Fruit fly (Drosophila melanogaster) whole organism, embryonic: ENCODE results near the gene Tbcd.

Source experiments
- B-H1 ChIP-seq: fragments of 200-800 bp; sonication (Bioruptor generic); IDR thresholded peaks from 3 replicates; pipeline ENCODE4 v1.3.6; 2022; ENCODE audit warnings: missing biosample characterization, missing genetic modification characterization
- Bdp1 ChIP-seq: fragments of 200-800 bp; sonication (Bioruptor generic); optimal IDR thresholded peaks from 3 replicates; lab custom pipeline; 2016; ENCODE audit warnings: missing biosample characterization, missing genetic modification characterization
- Blimp-1 ChIP-seq: fragments of 200-800 bp; sonication (Bioruptor generic); optimal IDR thresholded peaks from 3 replicates; lab custom pipeline; 2018; ENCODE audit warnings: missing biosample characterization, missing genetic modification characterization, mild to moderate bottlenecking, moderate library complexity, missing genetic modification reagents
- CG10462 ChIP-seq: fragments of 200-800 bp; sonication (Bioruptor generic); optimal IDR thresholded peaks from 2 replicates; lab custom pipeline; 2016; ENCODE audit warnings: missing biosample characterization, missing genetic modification characterization
- CG11398 ChIP-seq: fragments of 200-800 bp; sonication (Bioruptor generic); optimal IDR thresholded peaks from 2 replicates; lab custom pipeline; 2016; ENCODE audit warnings: missing biosample characterization, missing genetic modification characterization
- CG13424 ChIP-seq: fragments of 200-800 bp; sonication (Bioruptor generic); optimal IDR thresholded peaks from 2 replicates; lab custom pipeline; 2019; ENCODE audit warnings: missing biosample characterization, mild to moderate bottlenecking, missing genetic modification characterization, moderate library complexity
- CG16863 ChIP-seq: fragments of 200-800 bp; sonication (Bioruptor generic); optimal IDR thresholded peaks from 3 replicates; lab custom pipeline; 2016; ENCODE audit warnings: missing biosample characterization, missing genetic modification characterization
- CG17361 ChIP-seq: fragments of 200-800 bp; sonication (Bioruptor generic); IDR thresholded peaks from 3 replicates; pipeline ENCODE4 v1.3.6; 2022; ENCODE audit warnings: missing biosample characterization, missing genetic modification characterization
- CG17385 ChIP-seq: fragments of 200-800 bp; sonication (Bioruptor generic); optimal IDR thresholded peaks from 3 replicates; lab custom pipeline; 2018; ENCODE audit warnings: missing biosample characterization, mild to moderate bottlenecking, missing genetic modification characterization
- CG17912 ChIP-seq: fragments of 200-800 bp; sonication (Bioruptor generic); optimal IDR thresholded peaks from 2 replicates; lab custom pipeline; 2018; ENCODE audit warnings: missing biosample characterization, mild to moderate bottlenecking, missing genetic modification characterization
- CG18476 ChIP-seq: fragments of 200-800 bp; sonication (Bioruptor generic); optimal IDR thresholded peaks from 2 replicates; lab custom pipeline; 2016; ENCODE audit warnings: missing biosample characterization, mild to moderate bottlenecking, missing genetic modification characterization
- CG3163 ChIP-seq: fragments of 200-800 bp; sonication (Bioruptor generic); optimal IDR thresholded peaks from 3 replicates; lab custom pipeline; 2016; ENCODE audit warnings: missing biosample characterization, missing genetic modification characterization
- CG33557 ChIP-seq: fragments of 200-800 bp; sonication (Bioruptor generic); optimal IDR thresholded peaks from 2 replicates; lab custom pipeline; 2019; ENCODE audit warnings: missing biosample characterization, mild to moderate bottlenecking, missing genetic modification characterization, moderate library complexity
- CG34224 ChIP-seq: fragments of 200-800 bp; sonication (Bioruptor generic); IDR thresholded peaks from 3 replicates; pipeline ENCODE4 v1.3.6; 2022; ENCODE audit warnings: missing biosample characterization, missing genetic modification characterization; ENCODE audit not compliant: partially characterized antibody
- CG6765 ChIP-seq: fragments of 200-800 bp; sonication (Bioruptor generic); optimal IDR thresholded peaks from 3 replicates; lab custom pipeline; 2017; ENCODE audit warnings: missing biosample characterization, mild to moderate bottlenecking, missing genetic modification characterization
- CG7786 ChIP-seq: fragments of 200-800 bp; sonication (Bioruptor generic); optimal IDR thresholded peaks from 2 replicates; lab custom pipeline; 2016; ENCODE audit warnings: missing biosample characterization, missing genetic modification characterization
- CG7928 ChIP-seq: fragments of 200-800 bp; sonication (Bioruptor generic); optimal IDR thresholded peaks from 2 replicates; lab custom pipeline; 2017; ENCODE audit warnings: missing biosample characterization, mild to moderate bottlenecking, missing genetic modification characterization
- CG8388 ChIP-seq: fragments of 200-800 bp; sonication (Bioruptor generic); optimal IDR thresholded peaks from 2 replicates; lab custom pipeline; 2019; ENCODE audit warnings: missing biosample characterization, mild to moderate bottlenecking, missing genetic modification characterization, moderate library complexity
- CG9437 ChIP-seq: fragments of 200-800 bp; sonication (Bioruptor generic); optimal IDR thresholded peaks from 2 replicates; lab custom pipeline; 2018; ENCODE audit warnings: missing biosample characterization, mild to moderate bottlenecking, missing genetic modification characterization
- Dbx ChIP-seq: fragments of 200-800 bp; sonication (Bioruptor generic); IDR thresholded peaks from 3 replicates; pipeline ENCODE4 v1.3.6; 2022; ENCODE audit warnings: missing biosample characterization, missing genetic modification characterization
- Dfd ChIP-seq, 2 experiments: fragments of >200 bp; optimal IDR thresholded peaks; 2 replicates each; lab custom pipeline; 2017; ENCODE audit warnings: missing biosample characterization in 2 of 2, missing genetic modification characterization in 2 of 2
- Dp ChIP-seq: fragments of 200-800 bp; sonication (Bioruptor generic); optimal IDR thresholded peaks from 2 replicates; lab custom pipeline; 2018; ENCODE audit warnings: missing biosample characterization, mild to moderate bottlenecking, missing genetic modification characterization, moderate library complexity
- Fer3 ChIP-seq: fragments of 200-800 bp; sonication (Bioruptor generic); optimal IDR thresholded peaks from 2 replicates; lab custom pipeline; 2018; ENCODE audit warnings: missing biosample characterization, mild to moderate bottlenecking, missing genetic modification characterization, moderate library complexity
- Hey ChIP-seq: fragments of 200-800 bp; sonication (Bioruptor generic); optimal IDR thresholded peaks from 3 replicates; lab custom pipeline; 2018; ENCODE audit warnings: missing biosample characterization, mild to moderate bottlenecking, missing genetic modification characterization
- HmgZ ChIP-seq: fragments of 200-800 bp; sonication (Bioruptor generic); optimal IDR thresholded peaks from 2 replicates; lab custom pipeline; 2018; ENCODE audit warnings: missing biosample characterization, mild to moderate bottlenecking, missing genetic modification characterization
- Hmr ChIP-seq: fragments of 200-800 bp; sonication (Bioruptor generic); optimal IDR thresholded peaks from 3 replicates; lab custom pipeline; 2017; ENCODE audit warnings: mild to moderate bottlenecking, missing biosample characterization, missing genetic modification reagents, missing genetic modification characterization
- MTF-1 ChIP-seq: fragments of 200-800 bp; sonication (Bioruptor generic); optimal IDR thresholded peaks from 2 replicates; lab custom pipeline; 2018; ENCODE audit warnings: missing biosample characterization, mild to moderate bottlenecking, missing genetic modification characterization, borderline replicate concordance
- Neu2 ChIP-seq: fragments of 200-800 bp; sonication (Bioruptor generic); optimal IDR thresholded peaks from 3 replicates; lab custom pipeline; 2016; ENCODE audit warnings: missing biosample characterization, missing genetic modification characterization, borderline replicate concordance
- Nf-YB ChIP-seq: fragments of 200-800 bp; sonication (Bioruptor generic); optimal IDR thresholded peaks from 3 replicates; lab custom pipeline; 2019; ENCODE audit warnings: missing biosample characterization, mild to moderate bottlenecking, missing genetic modification characterization, moderate library complexity
- Rx ChIP-seq: fragments of 200-800 bp; sonication (Bioruptor generic); IDR thresholded peaks from 2 replicates; pipeline ENCODE4 v1.3.6; 2022; ENCODE audit warnings: missing biosample characterization, missing genetic modification characterization
- Stat92E ChIP-seq, 3 experiments: fragments of >200 bp in 2 of 3; fragments of 200-800 bp in 1 of 3; sonication (Bioruptor generic) in 1 of 3; optimal IDR thresholded peaks; 2 replicates each; lab custom pipeline; 2017 to 2019; ENCODE audit warnings: missing biosample characterization in 3 of 3, missing genetic modification characterization in 3 of 3, mild to moderate bottlenecking in 1 of 3, moderate library complexity in 1 of 3
- Tbp ChIP-seq: fragments of >200 bp; optimal IDR thresholded peaks from 2 replicates; lab custom pipeline; 2018; ENCODE audit warnings: missing biosample characterization, missing genetic modification characterization
- amos ChIP-seq: fragments of 200-800 bp; sonication (Bioruptor generic); IDR thresholded peaks from 2 replicates; pipeline ENCODE4 v1.3.6; 2022; ENCODE audit warnings: missing biosample characterization, missing genetic modification characterization; ENCODE audit not compliant: partially characterized antibody
- ap ChIP-seq: fragments of 200-800 bp; sonication (Bioruptor generic); IDR thresholded peaks from 2 replicates; pipeline ENCODE4 v1.3.6; 2022; ENCODE audit warnings: missing biosample characterization, missing genetic modification characterization
- bab2 ChIP-seq: fragments of 200-800 bp; sonication (Bioruptor generic); optimal IDR thresholded peaks from 2 replicates; lab custom pipeline; 2016; ENCODE audit warnings: missing biosample characterization, missing genetic modification characterization
- bowl ChIP-seq: fragments of 200-800 bp; sonication (Bioruptor generic); IDR thresholded peaks from 2 replicates; pipeline ENCODE4 v1.3.6; 2022; ENCODE audit warnings: missing biosample characterization, missing genetic modification characterization
- cad ChIP-seq: fragments of >200 bp; optimal IDR thresholded peaks from 2 replicates; lab custom pipeline; 2017; ENCODE audit warnings: missing biosample characterization, missing genetic modification characterization
- dati ChIP-seq: fragments of 200-800 bp; sonication (Bioruptor generic); IDR thresholded peaks from 2 replicates; pipeline ENCODE4 v1.3.6; 2022; ENCODE audit warnings: missing biosample characterization, missing genetic modification characterization
- dm ChIP-seq: fragments of 200-800 bp; sonication (Bioruptor generic); optimal IDR thresholded peaks from 3 replicates; lab custom pipeline; 2016; ENCODE audit warnings: missing biosample characterization, missing genetic modification characterization
- eve ChIP-seq, 2 experiments: fragments of >200 bp; optimal IDR thresholded peaks; 2 replicates each; lab custom pipeline; 2017; ENCODE audit warnings: missing biosample characterization in 2 of 2, missing genetic modification characterization in 2 of 2
- fd64A ChIP-seq: fragments of 200-800 bp; sonication (Bioruptor generic); optimal IDR thresholded peaks from 3 replicates; lab custom pipeline; 2018; ENCODE audit warnings: missing biosample characterization, mild to moderate bottlenecking, missing genetic modification characterization
- gcm2 ChIP-seq: fragments of 200-800 bp; sonication (Bioruptor generic); optimal IDR thresholded peaks from 2 replicates; lab custom pipeline; 2016; ENCODE audit warnings: missing biosample characterization, missing genetic modification characterization
- ham ChIP-seq: fragments of 200-800 bp; sonication (Bioruptor generic); IDR thresholded peaks from 2 replicates; pipeline ENCODE4 v1.3.6; 2022; ENCODE audit warnings: missing biosample characterization, missing genetic modification characterization
- nerfin-1 ChIP-seq: fragments of 200-800 bp; sonication (Bioruptor generic); optimal IDR thresholded peaks from 3 replicates; lab custom pipeline; 2019; ENCODE audit warnings: missing biosample characterization, mild to moderate bottlenecking, missing genetic modification characterization, moderate library complexity
- oc ChIP-seq: fragments of 200-800 bp; sonication (Bioruptor generic); optimal IDR thresholded peaks from 2 replicates; lab custom pipeline; 2018; ENCODE audit warnings: missing biosample characterization, mild to moderate bottlenecking, missing genetic modification characterization, moderate library complexity
- sisA ChIP-seq: fragments of 200-800 bp; sonication (Bioruptor generic); IDR thresholded peaks from 2 replicates; pipeline ENCODE4 v1.3.6; 2022; ENCODE audit warnings: missing biosample characterization, missing genetic modification characterization
- tgo ChIP-seq: fragments of 200-800 bp; sonication (Bioruptor generic); IDR thresholded peaks from 3 replicates; pipeline ENCODE4 v1.3.6; 2022; ENCODE audit warnings: missing biosample characterization, missing genetic modification characterization
- vfl ChIP-seq: fragments of 200-800 bp; sonication (Bioruptor generic); optimal IDR thresholded peaks from 2 replicates; lab custom pipeline; 2016; ENCODE audit warnings: missing biosample characterization, missing genetic modification characterization
- vvl ChIP-seq: fragments of 200-800 bp; sonication (Bioruptor generic); IDR thresholded peaks from 2 replicates; pipeline ENCODE4 v1.3.6; 2022; ENCODE audit warnings: missing biosample characterization, missing genetic modification characterization
- z ChIP-seq: fragments of 200-800 bp; sonication (Bioruptor generic); IDR thresholded peaks from 3 replicates; pipeline ENCODE4 v1.3.6; 2022; ENCODE audit warnings: missing biosample characterization, missing genetic modification characterization

The Tbcd gene

DNA sequence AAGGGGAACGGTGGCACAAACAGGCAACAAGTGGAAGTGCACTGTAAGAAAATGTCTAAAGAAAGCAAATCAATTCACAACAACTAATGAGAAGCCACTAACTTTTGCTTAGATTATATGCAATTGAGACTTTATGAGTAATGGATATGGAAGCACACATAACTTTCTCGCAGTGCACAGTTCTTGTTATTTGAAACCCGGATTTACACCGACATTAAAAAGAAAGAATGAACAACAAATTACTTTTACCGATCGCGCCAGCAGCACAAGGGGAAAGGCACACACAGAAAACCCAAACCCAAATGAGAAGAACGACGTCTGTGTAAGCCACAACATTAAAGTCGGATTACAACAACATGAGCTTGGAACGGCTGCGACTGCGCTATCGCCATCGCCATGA lies 41.8 kb downstream of the Tbcd start (continued):
- TF ChIP-seq ap (GFP tag; lab: Robert Waterston, UW) = no peak
- peak; percentile 25 for TF ChIP-seq CG10462 (GFP tag; lab: Kevin White, UChicago)
- TF ChIP-seq Blimp-1 (GFP tag; lab: Kevin White, UChicago) = peak; percentile 87
- peak; percentile 62; the same call in 2 of the 3 replicates for TF ChIP-seq CG17361
- 0 out of 2 replicates have a peak, but pooled peaks have one; percentile 9 for TF ChIP-seq amos (GFP tag; lab: Robert Waterston, UW)
- TF ChIP-seq CG17385 (GFP tag; lab: Kevin White, UChicago) = peak; percentile 17
- no peak for TF ChIP-seq Neu2
- TF ChIP-seq z (GFP tag; lab: Robert Waterston, UW) = no peak
- no peak for TF ChIP-seq gcm2 (GFP tag; lab: Kevin White, UChicago)
- peak; percentile 86 for TF ChIP-seq CG33557 (GFP tag; lab: Kevin White, UChicago)
- TF ChIP-seq CG13424 (tag; lab: Kevin White, UChicago) = peak; percentile 62
- peak; percentile 36 for TF ChIP-seq Nf-YB (GFP tag; lab: Kevin White, UChicago)
- TF ChIP-seq nerfin-1 (tag; lab: Kevin White, UChicago) = peak; percentile 50
- TF ChIP-seq CG18476 (GFP tag; lab: Kevin White, UChicago) = peak; percentile 40
- peak; percentile 17 for TF ChIP-seq dm
- TF ChIP-seq bowl = no peak
- no peak for TF ChIP-seq cad (GFP tag; lab: Kevin White, UChicago)
- TF ChIP-seq CG16863 (GFP tag; lab: Kevin White, UChicago) = peak; percentile 74
- TF ChIP-seq vvl = peak; percentile 66
- peak; percentile 49 for TF ChIP-seq Bdp1 (GFP tag; lab: Kevin White, UChicago)
- no peak for TF ChIP-seq Hmr (GFP tag; lab: Kevin White, UChicago)
- TF ChIP-seq sisA = peak; percentile 79
- no peak for TF ChIP-seq Dbx (GFP tag; lab: Robert Waterston, UW)
- TF ChIP-seq HmgZ (tag; lab: Kevin White, UChicago) = no peak
- TF ChIP-seq CG9437 (GFP tag; lab: Kevin White, UChicago) = no peak
- no peak for TF ChIP-seq Hey (tag; lab: Kevin White, UChicago)
- TF ChIP-seq Tbp (GFP tag; lab: Kevin White, UChicago) = no peak
- TF ChIP-seq CG7928 = no peak
- TF ChIP-seq Dfd (GFP tag; optimal IDR thresholded peaks at IDR 0.05; lab: Kevin White, UChicago) = no peak
- TF ChIP-seq CG8388 (GFP tag; lab: Kevin White, UChicago) = peak; percentile 80
- no peak for TF ChIP-seq CG34224 (GFP tag; lab: Robert Waterston, UW)
- TF ChIP-seq Dp (GFP tag; lab: Kevin White, UChicago) = no peak
- no peak for TF ChIP-seq Fer3 (tag; lab: Kevin White, UChicago)
- no peak for TF ChIP-seq dati (GFP tag; lab: Robert Waterston, UW)
- TF ChIP-seq tgo (GFP tag; lab: Robert Waterston, UW) = peak; percentile 35; the same call in 1 of the 3 replicates
- peak; percentile 64 for TF ChIP-seq fd64A (GFP tag; lab: Kevin White, UChicago)
- peak in 1 of 3 experiments; percentile 93 for TF ChIP-seq Stat92E (GFP tag; optimal IDR thresholded peaks at IDR 0.05; lab: Kevin White, UChicago)
- TF ChIP-seq MTF-1 = peak; percentile 64
- TF ChIP-seq oc (tag; lab: Kevin White, UChicago) = peak; percentile 59
- no peak for TF ChIP-seq CG17912 (GFP tag; lab: Kevin White, UChicago)
- TF ChIP-seq bab2 (GFP tag; lab: Kevin White, UChicago) = peak; percentile 62
- TF ChIP-seq CG7786 (GFP tag; lab: Kevin White, UChicago) = peak; percentile 20
- TF ChIP-seq B-H1 (GFP tag; lab: Robert Waterston, UW) = peak; percentile 35; the same call in 1 of the 3 replicates
- no peak for TF ChIP-seq eve (GFP tag; optimal IDR thresholded peaks at IDR 0.05; lab: Kevin White, UChicago)
- no peak for TF ChIP-seq vfl (GFP tag; lab: Kevin White, UChicago)
- TF ChIP-seq CG6765 = no peak
- peak; percentile 4 for TF ChIP-seq CG3163 (GFP tag; lab: Kevin White, UChicago)
- TF ChIP-seq ham (GFP tag; lab: Robert Waterston, UW) = no peak
- TF ChIP-seq Rx = peak; percentile 39; the same call in 1 of the 2 replicates
- peak; percentile 47 for TF ChIP-seq CG11398
